Fruit fly (Drosophila melanogaster) ovary, adult (tissue): Measurements from ENCODE around the gene tst.

Experiments
- CG17801 ChIP-seq: fragments of 200-800 bp; optimal IDR thresholded peaks from 2 replicates; lab custom pipeline; 2019; ENCODE audit warnings: missing biosample characterization, mild to moderate bottlenecking, missing genetic modification characterization, moderate library complexity; ENCODE audit not compliant: partially characterized antibody

tst gene

DNA sequence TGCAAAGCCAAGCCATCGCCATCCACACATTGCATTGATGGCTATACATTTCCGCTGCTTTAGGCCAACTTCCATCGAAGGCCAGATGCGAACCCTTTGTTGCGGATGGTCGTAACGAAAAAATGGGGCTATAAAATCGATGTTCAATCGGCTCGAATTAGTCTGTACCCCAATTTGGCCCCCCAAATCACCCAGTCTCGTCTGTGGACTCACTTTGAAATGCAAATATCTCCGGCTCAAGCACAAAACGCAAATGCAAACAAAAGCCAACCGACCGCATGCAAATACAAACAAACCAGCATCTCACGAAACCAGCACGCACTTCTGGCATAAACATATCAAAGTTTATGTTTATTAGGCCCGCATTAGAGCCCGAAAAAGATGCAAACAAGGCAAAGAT, 36.3 kb downstream of the tst start:
- no peak for TF ChIP-seq CG17801 (GFP tag; lab: Kevin White, UChicago)

DNA sequence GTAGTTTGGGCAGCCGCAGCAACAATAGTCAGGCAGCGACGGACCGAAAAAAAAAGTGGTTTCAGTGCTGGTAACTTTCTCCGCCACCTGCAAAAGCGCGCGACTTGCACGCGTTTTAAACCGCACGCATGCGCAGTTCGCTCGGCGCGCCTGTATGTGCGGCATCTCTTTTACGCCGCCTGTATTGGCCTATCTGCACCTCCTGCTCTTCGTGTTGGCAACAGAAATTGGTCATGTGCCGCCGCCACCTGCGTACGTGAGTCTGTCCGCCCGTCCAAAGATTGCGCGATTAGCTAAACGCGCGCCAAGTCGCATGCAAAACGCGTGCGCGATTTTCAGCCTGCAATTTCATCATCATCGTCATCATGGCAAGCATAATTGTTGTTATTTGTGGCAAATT, 37.0 kb downstream of the tst start:
- no peak for TF ChIP-seq CG17801 (GFP tag; lab: Kevin White, UChicago)

DNA sequence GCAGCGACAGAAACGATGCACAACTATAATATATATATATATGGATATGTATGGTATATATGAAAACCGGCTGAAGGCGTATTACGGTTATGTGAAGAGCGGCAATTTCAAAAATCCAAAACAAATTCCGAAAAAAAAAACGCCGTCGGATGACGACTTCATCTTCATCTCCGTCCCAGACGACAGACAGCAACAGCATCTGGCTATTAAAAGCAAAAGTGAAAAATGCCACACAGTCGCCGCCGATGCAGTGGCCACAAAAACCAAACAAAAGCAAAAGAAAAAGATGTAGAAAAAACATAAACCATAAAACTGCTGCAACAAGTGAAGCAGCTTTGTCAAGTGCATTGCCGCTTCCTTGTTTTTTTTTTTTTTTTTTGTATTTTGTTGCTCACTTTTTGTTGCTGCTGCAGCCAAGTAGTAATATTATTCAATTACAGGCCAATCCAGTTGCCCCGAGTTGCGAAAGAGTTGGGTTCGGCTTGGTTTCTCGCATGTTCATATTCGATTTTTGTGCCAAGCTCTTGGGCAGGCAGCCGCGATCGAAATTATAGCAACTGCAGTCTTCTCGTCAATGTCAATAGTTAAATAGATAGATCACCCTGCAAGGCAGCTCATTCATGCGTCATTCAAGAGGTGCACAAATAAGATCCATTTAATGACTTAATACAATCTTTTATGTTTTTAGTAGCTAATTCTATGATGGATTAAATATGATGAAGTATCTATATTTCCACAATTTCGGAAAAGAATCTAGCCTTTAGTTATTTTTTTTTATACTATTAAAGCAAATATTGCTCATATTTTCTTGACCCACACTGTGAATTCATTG, 37.9 kb downstream of the tst start:
- no peak for TF ChIP-seq CG17801 (GFP tag; lab: Kevin White, UChicago)

DNA sequence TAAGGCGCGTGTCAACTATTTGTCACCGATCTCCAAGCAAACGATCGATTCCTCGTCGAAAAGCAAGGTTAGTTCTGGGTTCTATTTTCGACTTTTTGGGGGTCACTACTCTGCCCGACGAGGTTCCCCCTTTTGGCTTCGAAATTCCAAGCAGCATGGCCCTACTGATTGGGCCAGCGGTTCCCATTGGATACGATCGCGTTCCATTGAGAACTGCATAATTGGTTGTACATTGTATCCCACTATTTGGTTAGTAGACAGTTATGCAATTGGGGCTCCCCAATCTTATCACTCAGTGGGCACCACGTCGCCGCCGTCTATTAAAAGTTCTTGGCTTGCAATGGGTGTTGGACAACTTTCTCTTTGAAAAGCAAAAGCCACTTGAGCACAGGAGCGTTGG, 38.9 kb downstream of the tst start:
- no peak for TF ChIP-seq CG17801 (GFP tag; lab: Kevin White, UChicago)

DNA sequence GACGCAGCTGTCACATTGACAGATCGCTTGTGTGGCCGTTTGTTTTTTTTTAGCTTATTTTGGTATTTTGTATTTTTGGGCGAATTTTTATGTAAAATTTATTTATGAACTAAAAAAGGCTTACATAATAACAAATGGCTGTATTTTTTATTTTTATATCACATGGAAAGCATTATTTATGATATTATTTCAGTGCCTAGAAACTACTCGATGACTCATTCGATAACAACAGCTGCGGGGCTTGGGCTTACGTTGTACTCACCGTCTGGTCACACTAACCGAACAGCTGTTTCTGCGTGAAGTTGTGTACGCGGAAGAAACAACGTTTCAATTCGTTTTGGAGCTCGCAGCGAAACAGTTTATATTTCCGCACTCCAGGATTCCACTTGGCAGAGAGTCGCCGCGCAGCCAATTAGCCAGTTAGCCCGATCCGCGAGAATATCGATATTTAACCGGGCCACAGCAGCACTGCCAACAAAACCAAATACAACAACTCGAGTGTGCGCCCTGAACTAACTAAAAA, 39.6 kb downstream of the tst start, which contains the start of the genes Hmgcr and Rpn9:
TSS of gene Hmgcr (plus strand) at position 335 of the 523 bp plus-strand sequence.
TSS of gene Rpn9 (minus strand) at position 473 of the 523 bp plus-strand sequence.
- TF ChIP-seq CG17801 (GFP tag; lab: Kevin White, UChicago), result peak; percentile 37

DNA sequence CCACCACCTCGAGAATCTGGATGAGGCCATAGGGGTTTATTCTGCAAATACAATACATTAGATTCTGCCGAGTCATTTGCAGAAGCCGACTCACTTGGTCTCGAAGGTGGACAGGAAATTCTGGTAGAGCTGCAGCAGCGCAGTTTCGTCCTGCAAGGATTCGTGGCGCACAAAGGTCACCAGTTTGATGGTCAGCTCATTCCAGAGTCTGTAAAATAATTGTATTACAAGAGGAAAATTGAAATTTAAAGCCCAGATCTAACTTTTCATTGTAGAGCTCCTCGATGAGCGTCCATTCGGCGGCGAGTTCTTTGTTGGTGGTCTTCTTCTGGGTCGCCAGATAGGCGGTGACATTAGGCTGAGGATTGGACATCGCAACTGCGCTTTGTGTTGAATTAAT, 40.1 kb downstream of the tst start:
- TF ChIP-seq CG17801 (GFP tag; lab: Kevin White, UChicago), result no peak

DNA sequence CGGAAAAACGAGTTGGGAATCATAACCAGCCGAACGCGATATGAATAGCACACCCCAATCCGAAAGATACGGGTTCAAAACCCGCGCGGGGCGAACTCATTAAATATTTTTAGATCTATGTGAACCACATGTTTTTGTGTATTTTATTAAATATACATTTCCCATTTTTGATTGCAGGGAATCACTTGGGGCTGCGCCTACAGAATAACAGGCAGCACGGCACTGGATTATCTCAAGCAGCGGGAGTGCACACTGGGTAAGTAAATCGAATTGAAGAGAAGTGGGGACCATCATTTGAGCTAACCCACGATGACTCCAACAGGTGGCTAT, 42.2 kb downstream of the tst start:
- TF ChIP-seq CG17801 (GFP tag; lab: Kevin White, UChicago), result no peak

DNA sequence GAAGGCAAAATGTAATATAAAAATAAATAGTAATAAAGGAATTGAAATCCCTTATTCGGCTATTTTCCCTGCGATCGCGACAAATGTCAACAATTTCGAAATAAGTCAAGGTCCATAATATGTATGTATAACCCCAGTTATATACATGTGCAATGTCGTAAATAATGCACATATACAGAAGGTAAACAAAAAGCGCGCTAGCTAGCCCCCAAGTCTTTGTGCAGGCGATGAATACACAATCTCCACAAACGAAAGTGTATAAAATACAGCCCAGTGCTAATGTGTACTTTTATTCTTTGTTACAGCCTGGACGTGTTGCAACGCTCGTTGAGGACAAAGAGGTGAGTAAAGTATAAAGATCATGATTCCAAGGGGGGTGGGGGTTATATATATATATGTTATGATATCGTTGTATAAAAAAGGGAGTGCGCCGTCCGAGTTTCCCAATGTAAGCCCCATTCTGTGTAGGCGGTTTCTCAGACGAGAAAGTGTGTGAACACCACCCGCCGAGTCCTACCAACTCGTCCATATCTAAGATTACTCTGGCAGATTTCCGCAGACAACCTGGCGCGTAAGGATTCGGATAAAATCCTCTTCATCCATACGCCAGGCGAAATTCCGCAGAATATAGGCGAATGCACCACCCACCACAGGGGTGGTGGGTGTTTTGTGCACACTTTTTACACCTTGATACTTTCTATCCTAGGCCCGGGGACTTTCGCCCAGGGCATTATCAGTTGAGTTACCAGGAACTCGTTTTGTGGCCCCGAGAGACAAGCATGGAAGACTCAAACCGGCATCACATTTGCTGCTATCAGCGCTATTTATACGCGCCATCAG, 42.8 kb downstream of the tst start:
- no peak for TF ChIP-seq CG17801 (GFP tag; lab: Kevin White, UChicago)

DNA sequence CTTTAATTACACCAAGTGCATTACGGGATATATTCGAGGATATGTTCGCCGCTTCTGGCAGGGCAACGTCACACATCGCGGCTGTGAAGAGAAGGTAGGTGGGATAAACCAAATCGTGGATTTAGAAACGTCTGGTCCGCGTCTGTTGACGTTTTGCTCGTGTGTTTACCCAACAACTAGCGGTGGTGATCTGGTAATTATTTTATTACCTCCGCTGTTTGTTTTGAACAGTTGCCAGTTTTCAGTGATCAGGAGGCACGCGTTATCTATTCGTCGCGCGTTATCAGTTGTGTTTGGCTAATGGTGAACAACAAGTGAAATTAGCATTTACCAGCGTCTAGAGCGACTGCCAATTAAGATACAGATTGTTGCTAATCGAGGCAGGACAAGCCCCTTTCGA, 43.6 kb downstream of the tst start:
- TF ChIP-seq CG17801 (GFP tag; lab: Kevin White, UChicago), result no peak

DNA sequence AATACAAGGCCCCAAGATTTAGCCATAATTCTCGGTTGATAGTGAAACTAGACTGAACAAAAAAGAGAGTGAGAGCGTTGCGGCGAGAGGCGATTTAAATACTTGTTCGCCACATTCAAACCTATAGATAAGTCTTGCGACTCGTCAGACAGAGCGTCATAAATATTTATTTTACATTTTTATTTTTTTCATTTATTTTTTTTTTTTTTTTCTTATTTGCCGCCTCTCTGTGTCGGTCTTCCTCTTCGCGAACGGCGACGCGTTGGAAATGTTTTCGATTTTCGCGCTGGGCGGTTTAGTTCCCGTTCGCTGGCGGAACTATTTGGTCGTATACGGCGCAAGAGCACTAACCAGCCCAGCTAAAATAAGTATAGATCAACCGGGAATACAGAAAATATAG, 44.6 kb downstream of the tst start:
- TF ChIP-seq CG17801 (GFP tag; lab: Kevin White, UChicago), result peak; percentile 69

DNA sequence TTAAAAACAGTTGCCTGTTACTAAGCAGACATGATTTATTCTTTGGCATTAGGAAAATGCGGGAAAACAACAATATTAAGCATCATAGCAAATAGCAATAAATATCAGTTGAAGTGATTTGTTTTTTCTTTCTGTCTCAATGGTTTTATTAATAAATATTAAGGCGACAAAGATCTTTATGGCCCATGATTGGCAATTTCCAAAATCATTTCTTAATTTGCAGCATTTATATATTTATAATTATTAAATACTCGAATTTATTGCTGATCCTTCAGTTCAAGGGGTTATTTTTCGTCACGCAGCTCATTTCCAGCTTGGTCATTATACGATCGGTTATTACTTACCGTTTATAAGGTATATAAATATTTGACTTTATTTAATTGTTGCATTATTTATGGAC, 45.0 kb downstream of the tst start:
- TF ChIP-seq CG17801 (GFP tag; lab: Kevin White, UChicago), result no peak

DNA sequence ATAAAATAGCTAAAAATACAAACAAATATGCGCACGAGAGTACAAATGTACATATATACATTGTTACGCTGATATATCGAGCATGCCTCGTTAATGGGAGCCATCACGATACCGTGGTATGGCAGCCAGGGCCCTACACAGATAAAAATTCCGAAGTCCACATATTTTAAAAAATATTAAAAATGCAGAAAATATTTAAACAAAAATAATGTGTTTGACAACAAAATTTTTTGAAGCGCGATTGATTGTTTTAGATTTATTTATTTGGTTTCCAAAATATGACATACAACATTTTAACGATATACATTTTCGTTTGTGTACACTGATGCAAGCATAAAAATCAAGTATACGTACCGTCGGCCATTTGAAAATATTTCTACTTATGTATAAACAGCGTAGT, 45.9 kb downstream of the tst start:
- peak; percentile 51 for TF ChIP-seq CG17801 (GFP tag; lab: Kevin White, UChicago)

DNA sequence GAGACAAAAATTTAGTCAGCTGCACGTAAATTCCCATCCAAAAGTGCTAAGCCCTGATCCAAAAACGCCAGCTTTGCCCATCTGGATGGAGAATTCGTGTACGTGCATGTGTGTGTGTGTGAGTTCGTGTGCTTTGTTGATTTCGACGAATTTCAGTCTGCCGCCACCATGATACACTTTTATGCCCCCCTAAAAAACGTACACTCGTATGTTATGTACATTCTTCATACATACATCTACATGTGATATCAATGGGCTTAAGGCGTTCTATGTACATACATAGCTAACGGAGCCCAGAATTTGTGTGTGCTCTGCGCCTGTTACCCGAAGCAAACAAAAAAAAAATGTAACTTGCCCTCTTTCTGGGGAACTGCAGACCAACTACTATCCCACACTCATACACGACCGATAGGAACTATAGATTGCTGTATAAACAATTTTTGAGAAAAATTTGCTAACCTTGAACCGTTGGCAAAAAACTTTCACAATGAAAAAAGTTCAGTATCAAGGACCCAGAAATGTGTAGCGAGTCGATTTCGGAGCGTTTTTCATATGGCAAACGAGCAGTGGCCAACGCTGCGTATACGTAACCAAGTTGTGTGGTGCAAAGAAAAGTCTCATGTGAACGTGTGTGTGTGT, 46.8 kb downstream of the tst start:
- TF ChIP-seq CG17801 (GFP tag; lab: Kevin White, UChicago), result no peak

DNA sequence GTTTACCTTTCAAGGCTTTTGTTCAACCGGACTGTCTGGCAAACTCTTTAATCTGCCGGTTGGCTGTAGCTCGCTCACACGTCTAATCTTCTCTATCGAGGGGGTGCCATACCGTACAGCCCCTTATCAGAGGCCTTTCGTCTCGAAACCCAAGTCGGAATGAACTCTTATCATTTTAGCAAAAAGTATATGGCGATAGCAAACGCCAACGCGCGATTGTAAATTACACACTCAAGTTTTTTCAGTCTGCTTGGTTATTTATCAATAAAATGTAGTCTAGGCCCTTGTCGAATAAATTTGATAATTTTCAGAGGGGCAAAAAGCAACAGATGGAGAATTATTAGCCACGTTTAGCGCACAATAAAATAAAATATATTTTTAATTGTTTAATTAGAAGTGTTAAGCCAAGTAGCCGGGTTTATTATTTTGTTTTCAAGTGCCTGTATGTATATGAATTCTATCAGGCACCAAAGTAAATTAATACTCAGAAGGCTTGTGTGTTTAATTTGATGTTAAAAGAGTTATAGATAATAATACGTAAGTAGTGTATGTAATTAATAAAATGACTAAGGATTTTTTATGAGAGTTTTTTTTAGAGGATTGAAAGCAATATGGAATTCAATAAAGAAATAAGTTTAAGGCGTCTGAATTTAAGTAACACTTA, 47.7 kb downstream of the tst start:
- no peak for TF ChIP-seq CG17801 (GFP tag; lab: Kevin White, UChicago)
